Fruit fly (Drosophila melanogaster): ENCODE measurements around the gene Sytbeta.
A peak's percentile ranks its signal among the peaks of the same experiment; 100 is the strongest.

Sytbeta gene

dm6 chr3L:15064877-15065276 is at the start of gene Sytbeta:
TSS of gene Sytbeta (minus strand) at chr3L:15064977.
- no peak for TF ChIP-seq noc (tag; optimal IDR thresholded peaks at IDR 0.05)

DNA sequence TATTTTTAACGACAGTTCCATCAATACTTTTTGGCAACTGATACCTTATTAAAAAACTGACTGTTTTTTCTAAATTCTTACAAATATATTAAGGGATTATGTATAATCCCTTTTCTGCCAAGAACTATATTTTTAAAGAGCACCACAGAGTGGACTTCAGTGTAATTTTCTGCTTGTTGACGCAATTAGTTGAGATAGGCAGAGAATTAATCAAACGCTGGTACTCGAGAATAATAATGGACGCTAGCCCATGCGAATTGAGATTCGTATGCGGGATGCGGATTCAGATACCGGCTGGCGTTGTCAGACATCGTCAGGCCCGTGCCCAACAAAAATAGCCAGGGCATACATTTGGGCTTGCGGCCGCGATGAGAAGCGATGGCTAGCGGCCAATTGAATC is 48.5 kb upstream of the Sytbeta start, which contains the start of gene CG13458:
CG13458 (plus strand) TSS at position 301 of the 400 bp plus-strand sequence.
- no peak for TF ChIP-seq noc (tag; optimal IDR thresholded peaks at IDR 0.05)

- no peak for TF ChIP-seq noc (tag; optimal IDR thresholded peaks at IDR 0.05)
These were observed 44.2 kb upstream of the Sytbeta start for dm6 chr3L:15108948-15109347.

- no peak for TF ChIP-seq noc (tag; optimal IDR thresholded peaks at IDR 0.05)
These were observed 43.7 kb upstream of the Sytbeta start for dm6 chr3L:15108524-15108923.

DNA sequence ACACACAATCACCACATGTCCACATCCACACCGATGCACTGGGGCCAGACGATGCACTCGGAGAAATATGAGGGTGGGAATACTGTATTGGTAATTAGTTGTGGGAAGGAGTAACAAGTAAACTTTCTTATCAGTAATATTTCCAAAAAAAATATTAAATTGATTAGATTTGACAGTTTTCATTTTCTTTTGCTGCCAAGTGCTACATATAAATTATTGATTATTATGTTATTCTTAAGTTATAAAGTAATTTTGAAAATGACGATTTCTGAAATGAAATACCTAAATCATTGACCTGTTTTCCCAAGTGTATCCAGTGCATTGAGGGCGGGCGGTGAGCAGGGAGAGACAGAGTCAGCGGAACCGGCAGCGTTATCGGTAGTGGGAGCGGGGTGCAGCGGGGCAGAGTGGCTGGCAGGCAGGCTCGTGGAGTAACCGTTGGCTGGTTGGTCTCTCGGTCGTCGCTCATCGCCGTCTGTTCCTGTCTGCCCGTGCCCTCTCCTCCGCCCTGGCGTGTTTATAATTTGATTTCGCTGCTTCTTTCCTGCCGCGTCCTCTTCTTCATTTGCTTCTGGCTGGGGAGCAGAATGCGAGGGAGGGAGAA is 43.1 kb upstream of the Sytbeta start:
- TF ChIP-seq noc (tag; optimal IDR thresholded peaks at IDR 0.05): peak; percentile 13

DNA sequence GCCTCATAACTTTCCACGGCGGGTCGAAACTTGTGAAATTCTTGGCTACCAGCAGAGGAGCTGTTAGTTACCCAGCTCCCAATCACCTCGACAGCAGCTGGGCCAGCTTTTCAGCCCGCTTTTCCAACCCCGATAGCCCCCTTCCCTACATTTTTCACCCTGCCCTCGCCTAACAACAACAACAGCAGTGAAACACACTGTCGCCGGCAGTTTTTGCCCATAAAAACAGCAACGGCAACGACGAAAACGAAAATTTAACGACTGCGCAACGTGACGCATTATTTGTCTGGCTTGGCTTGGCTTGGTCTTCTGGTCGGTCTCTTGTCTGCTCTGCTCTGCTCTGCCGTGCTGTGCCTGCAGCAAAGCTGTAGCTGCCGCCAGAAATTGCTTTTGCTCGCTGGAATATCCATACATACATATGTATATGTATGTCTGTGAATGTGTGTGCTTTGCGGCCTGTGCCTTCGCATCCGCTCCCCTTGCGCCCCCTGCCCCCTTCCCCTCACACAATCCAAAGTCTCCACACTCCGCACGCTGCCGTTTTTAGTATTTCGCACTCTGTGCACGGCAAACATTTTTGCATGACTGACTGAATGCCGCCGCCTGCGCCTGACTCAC is 42.5 kb upstream of the Sytbeta start:
- TF ChIP-seq noc (tag; optimal IDR thresholded peaks at IDR 0.05): no peak

- TF ChIP-seq noc (tag; optimal IDR thresholded peaks at IDR 0.05): no peak
These were observed 40.9 kb upstream of the Sytbeta start, which contains the start of gene CG45071 for dm6 chr3L:15105566-15106207. TSS of gene CG45071 (plus strand) at chr3L:15105882.

- TF ChIP-seq noc (tag; optimal IDR thresholded peaks at IDR 0.05): peak; percentile 29
These were observed 40.2 kb upstream of the Sytbeta start for dm6 chr3L:15104849-15105555.

DNA sequence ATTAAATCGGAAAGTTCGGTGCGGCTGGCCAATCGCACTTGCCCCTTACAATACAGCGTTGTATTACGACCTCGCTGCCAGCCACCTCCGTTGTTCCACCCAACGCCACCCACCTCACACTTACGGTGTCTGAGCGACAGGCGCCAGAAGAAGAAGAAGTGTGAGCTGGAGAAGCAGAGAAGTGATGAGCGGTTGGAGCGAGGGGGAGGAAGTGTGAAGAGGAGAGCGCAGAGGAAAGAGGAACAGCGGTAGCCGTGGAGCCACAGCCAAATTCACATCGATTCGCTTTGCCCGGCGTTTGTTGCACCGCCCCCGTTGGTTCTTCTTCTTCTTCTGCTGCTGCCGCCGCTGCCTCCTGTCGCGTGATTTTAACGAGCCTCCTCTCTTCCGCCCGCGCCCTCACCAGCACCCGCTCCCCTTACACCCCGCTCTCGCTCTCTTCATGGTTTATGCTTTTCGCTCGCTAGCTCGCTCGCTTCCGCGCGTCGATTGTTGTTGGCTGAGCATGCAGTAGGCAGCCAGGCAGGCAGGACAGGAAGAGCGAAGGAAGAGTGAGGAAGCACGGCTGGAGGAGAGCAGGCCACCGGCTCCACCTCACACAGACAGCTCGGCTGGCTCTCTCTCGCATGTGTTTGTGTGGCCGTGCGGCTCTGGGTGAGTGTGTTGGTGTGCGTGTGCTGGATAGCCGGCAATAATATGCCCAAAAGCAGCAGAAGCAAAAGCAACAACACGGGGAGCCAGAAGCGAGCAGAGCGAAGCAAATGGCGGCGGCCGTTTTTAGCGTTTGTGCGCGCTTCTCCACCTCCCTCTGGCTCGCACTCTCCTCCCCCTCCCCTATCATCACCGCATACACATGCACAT is 39.4 kb upstream of the Sytbeta start:
- TF ChIP-seq noc (tag; optimal IDR thresholded peaks at IDR 0.05): no peak

DNA sequence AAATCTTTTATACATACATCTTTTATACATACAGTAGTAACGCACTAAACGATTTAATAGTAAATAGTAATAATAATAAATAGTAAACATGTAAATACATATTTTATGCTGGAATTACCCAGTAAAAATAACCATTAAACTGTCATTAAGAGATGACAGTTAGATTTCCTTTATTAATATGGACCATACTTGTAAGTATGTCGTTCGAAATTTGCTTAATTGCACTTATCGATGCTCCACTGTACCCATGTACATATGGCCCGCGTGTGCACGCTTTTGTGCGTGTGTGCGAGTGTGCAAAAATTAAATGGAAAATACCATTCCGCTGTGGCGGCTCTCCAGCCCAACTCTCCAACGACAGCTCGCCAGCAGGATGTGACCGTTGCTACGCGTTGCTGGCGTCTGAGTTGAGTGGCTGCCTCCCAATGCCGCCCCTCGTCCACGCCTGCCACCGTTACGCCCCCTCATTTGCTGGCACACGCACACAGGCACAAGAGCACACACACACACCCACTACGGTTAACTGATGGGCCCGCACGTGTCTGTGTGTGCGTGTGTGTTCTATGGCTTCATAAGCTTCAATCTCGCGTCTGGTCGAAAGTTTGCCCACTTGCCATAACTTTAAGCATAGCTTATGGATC is 38.0 kb upstream of the Sytbeta start:
- TF ChIP-seq noc (tag; optimal IDR thresholded peaks at IDR 0.05): no peak

DNA sequence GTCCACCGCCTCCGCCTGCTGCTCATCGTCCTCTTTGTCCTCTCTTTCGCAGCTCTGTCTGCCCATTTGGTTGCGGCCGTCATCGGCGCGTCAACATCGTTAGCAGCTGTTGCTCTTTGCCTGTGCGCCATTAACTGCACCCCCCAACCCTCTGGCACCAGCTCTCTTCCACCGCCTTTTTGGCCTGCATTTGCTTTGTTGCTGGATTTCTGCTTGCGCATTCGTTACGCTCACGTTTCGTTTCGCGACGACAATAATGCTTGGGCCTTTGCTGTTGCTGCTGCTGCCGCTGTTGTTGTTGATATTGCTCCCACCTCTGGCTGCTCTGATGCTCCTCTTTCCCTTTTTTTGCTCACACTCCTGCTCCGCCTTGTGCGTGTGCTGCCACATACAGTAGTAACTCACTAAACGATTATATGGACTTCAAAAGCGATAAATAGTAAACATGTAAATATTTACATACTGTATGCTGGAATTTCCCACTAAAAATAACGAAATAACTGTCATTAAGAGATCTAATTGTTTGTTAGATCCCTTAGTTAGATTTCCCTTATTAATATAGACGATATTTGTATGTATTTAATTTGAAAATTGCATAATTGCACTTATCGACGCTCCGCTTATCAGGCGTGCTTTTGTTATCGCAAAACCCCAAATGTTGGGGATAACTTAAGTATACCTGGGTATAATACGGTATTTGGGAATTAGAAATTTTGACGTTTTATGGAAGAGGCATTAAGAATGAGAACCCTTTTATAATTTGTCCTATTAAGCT is 37.0 kb upstream of the Sytbeta start:
- no peak for TF ChIP-seq noc (tag; optimal IDR thresholded peaks at IDR 0.05)

dm6 chr3L:15100983-15101382 is 36.2 kb upstream of the Sytbeta start:
- no peak for TF ChIP-seq noc (tag; optimal IDR thresholded peaks at IDR 0.05)

DNA sequence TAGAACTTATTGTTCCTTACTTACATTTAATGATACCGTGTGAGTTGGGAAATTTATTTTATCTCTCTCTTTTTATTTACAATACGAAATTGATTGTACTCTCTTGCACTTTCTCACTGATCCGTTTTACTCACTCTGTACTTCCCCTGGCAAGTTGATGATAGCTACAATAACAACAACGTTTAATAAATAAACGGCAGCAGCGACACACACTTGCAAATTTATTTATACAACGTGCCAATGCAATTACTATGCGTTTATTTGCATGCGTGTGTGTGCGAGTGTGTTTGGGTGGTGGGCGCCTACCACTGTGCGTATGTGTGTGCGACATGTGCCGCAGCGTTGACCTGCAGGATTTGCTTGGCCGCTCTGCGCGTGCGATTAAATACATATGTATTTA is 34.8 kb upstream of the Sytbeta start:
- no peak for TF ChIP-seq noc (tag; optimal IDR thresholded peaks at IDR 0.05)
